Worm (Caenorhabditis elegans): ENCODE data around the gene svop-1.

- TF ChIP-seq flt-1 (GFP tag; IDR thresholded peaks at IDR 0.05) = no peak
- TF ChIP-seq ref-1 (GFP tag; conservative IDR thresholded peaks at IDR 0.05) = no peak
- no peak for TF ChIP-seq klf-2 (GFP tag; conservative IDR thresholded peaks at IDR 0.05)
- TF ChIP-seq T22C8.4 (GFP tag; IDR thresholded peaks at IDR 0.05) = no peak
Observed at ce11 chrIII:8844137-8844536, 41.2 kb downstream of the svop-1 start.
